Worm (Caenorhabditis elegans) whole organism, L4 larva: Measurements from ENCODE around the gene dyf-11.

ENCODE experiments used
- ZK337.2 ChIP-seq: fragments of 200-800 bp; sonication (Bioruptor generic); IDR thresholded peaks from 2 replicates; pipeline ENCODE4 v1.3.6; 2022; ENCODE audit warnings: missing genetic modification reagents, missing genetic modification characterization, missing compliant biosample characterization
- aly-2 ChIP-seq: sonication (generic microtip); optimal IDR thresholded peaks from 2 replicates; lab custom pipeline; 2018; ENCODE audit warnings: missing biosample characterization, missing genetic modification characterization
- ces-1 ChIP-seq: fragments of 150-350 bp; sonication (generic microtip); optimal IDR thresholded peaks from 4 replicates; lab custom pipeline; 2014; ENCODE audit warnings: missing biosample characterization, missing genetic modification reagents, missing genetic modification characterization
- dmd-8 ChIP-seq: fragments of 200-800 bp; sonication (Bioruptor generic); IDR thresholded peaks from 2 replicates; pipeline ENCODE4 v1.3.6; 2022; ENCODE audit warnings: missing genetic modification characterization, missing compliant biosample characterization
- egl-27 ChIP-seq: sonication (generic microtip); optimal IDR thresholded peaks from 3 replicates; lab custom pipeline; 2017; ENCODE audit warnings: missing biosample characterization, missing genetic modification reagents, missing genetic modification characterization
- mxl-3 ChIP-seq: fragments of 200-800 bp; sonication (Bioruptor generic); optimal IDR thresholded peaks from 2 replicates; lab custom pipeline; 2018; ENCODE audit warnings: mild to moderate bottlenecking, missing genetic modification characterization, missing compliant biosample characterization
- snpc-4 ChIP-seq: fragments of 150-350 bp; optimal IDR thresholded peaks from 2 replicates; lab custom pipeline; 2014; ENCODE audit warnings: missing biosample characterization, missing genetic modification characterization
- zip-2 ChIP-seq: fragments of 150-350 bp; optimal IDR thresholded peaks from 2 replicates; lab custom pipeline; 2014; ENCODE audit warnings: missing biosample characterization, missing genetic modification characterization

ce11 chrX:815929-816328 lies 52.4 kb downstream of the dyf-11 start, which contains the start of gene ifd-2:
- no peak for TF ChIP-seq egl-27
- no peak for TF ChIP-seq zip-2
- no peak for TF ChIP-seq ces-1 (GFP tag; lab: Kevin White, UChicago)
- no peak for TF ChIP-seq mxl-3 (GFP tag; lab: Kevin White, UChicago)
- TF ChIP-seq dmd-8 (GFP tag; lab: Robert Waterston, UW), result no peak
- TF ChIP-seq snpc-4 (tag; lab: Kevin White, UChicago), result no peak
- TF ChIP-seq ZK337.2 (GFP tag; lab: Robert Waterston, UW), result no peak
- no peak for TF ChIP-seq aly-2
